Worm (Caenorhabditis elegans) whole organism, young adult: ENCODE measurements around the gene grd-8.

Experiments used
- F55B11.4 ChIP-seq: sonication (generic microtip); optimal IDR thresholded peaks from 2 replicates; lab custom pipeline; 2016; ENCODE audit warnings: missing compliant biosample characterization, missing genetic modification characterization, borderline replicate concordance; ENCODE audit not compliant: insufficient read depth
- ama-1 ChIP-seq, 3 experiments: fragments of 150-350 bp in 1 of 3; sonication (generic microtip) in 2 of 3; optimal IDR thresholded peaks; 2 replicates each; lab custom pipeline; 2014 to 2018; ENCODE audit warnings: missing biosample characterization in 2 of 3, missing genetic modification characterization in 2 of 3, missing genetic modification reagents in 2 of 3
- athp-1 ChIP-seq: sonication (generic microtip); optimal IDR thresholded peaks from 2 replicates; lab custom pipeline; 2017; ENCODE audit warnings: mild to moderate bottlenecking, missing genetic modification characterization, missing compliant biosample characterization
- snpc-4 ChIP-seq, 5 experiments: fragments of 150-350 bp in 1 of 5; sonication (generic microtip) in 4 of 5; optimal IDR thresholded peaks; 2 replicates each; lab custom pipeline; 2014 to 2018; ENCODE audit warnings: missing genetic modification characterization in 5 of 5, missing biosample characterization in 3 of 5, antibody characterized with exemption in 2 of 5, mild to moderate bottlenecking in 2 of 5, missing compliant biosample characterization in 2 of 5, missing genotype in 2 of 5, moderate library complexity in 2 of 5, missing genetic modification reagents in 1 of 5
- tlf-1 ChIP-seq: fragments of 200-800 bp; sonication (Bioruptor generic); optimal IDR thresholded peaks from 2 replicates; lab custom pipeline; 2018; ENCODE audit warnings: mild to moderate bottlenecking, missing genetic modification characterization, missing compliant biosample characterization

- no peak for TF ChIP-seq F55B11.4
- peak; percentile 9 for TF ChIP-seq snpc-4 (GFP tag; optimal IDR thresholded peaks at IDR 0.05; lab: Kevin White, UChicago)
- peak in 2 of 4 experiments; percentile 24 to 39 for TF ChIP-seq snpc-4 (tag; optimal IDR thresholded peaks at IDR 0.05; lab: Kevin White, UChicago)
- TF ChIP-seq ama-1 (optimal IDR thresholded peaks at IDR 0.05; lab: Kevin White, UChicago), result peak; percentile 65
- peak in 1 of 2 experiments; percentile 50 for TF ChIP-seq ama-1 (GFP tag; optimal IDR thresholded peaks at IDR 0.05; lab: Kevin White, UChicago)
- peak; percentile 57 for TF ChIP-seq tlf-1 (GFP tag; lab: Kevin White, UChicago)
- no peak for TF ChIP-seq athp-1
These were observed 15.6 kb downstream of the grd-8 start, which contains the start of gene C37C3.1 for ce11 chrV:7857931-7858330.
